Worm (Caenorhabditis elegans): ENCODE measurements around the gene acs-19.
A peak's percentile ranks its signal among the peaks of the same experiment; 100 is the strongest.

- no peak for TF ChIP-seq mdl-1 (tag; optimal IDR thresholded peaks at IDR 0.05)
- TF ChIP-seq unc-39 (tag; optimal IDR thresholded peaks at IDR 0.05): no peak
- no peak for TF ChIP-seq R02D3.7 (tag; optimal IDR thresholded peaks at IDR 0.05)
- TF ChIP-seq ceh-28 (tag; optimal IDR thresholded peaks at IDR 0.05): no peak
- TF ChIP-seq nfya-1 (tag; optimal IDR thresholded peaks at IDR 0.05; ENCODE audit: insufficient read depth): peak; percentile 84
- TF ChIP-seq ama-1 (optimal IDR thresholded peaks at IDR 0.05): no peak
- TF ChIP-seq nhr-11 (tag; optimal IDR thresholded peaks at IDR 0.05): no peak
- no peak for TF ChIP-seq unc-62 (GFP tag; optimal IDR thresholded peaks at IDR 0.05)
- no peak for TF ChIP-seq sea-2 (GFP tag; optimal IDR thresholded peaks at IDR 0.05)
- no peak for TF ChIP-seq tbx-2 (tag; optimal IDR thresholded peaks at IDR 0.05)
- no peak for TF ChIP-seq fkh-10 (GFP tag; optimal IDR thresholded peaks at IDR 0.05)
- no peak for TF ChIP-seq snpc-4 (tag; optimal IDR thresholded peaks at IDR 0.05)
- TF ChIP-seq elt-3 (tag; optimal IDR thresholded peaks at IDR 0.05): no peak
Observed at ce11 chrIII:3898354-3898753, 34.1 kb downstream of the acs-19 start.
